Worm (Caenorhabditis elegans): ENCODE results near the gene W06G6.2.

- TF ChIP-seq B0310.2 (tag; optimal IDR thresholded peaks at IDR 0.05): no peak
- TF ChIP-seq ama-1 (optimal IDR thresholded peaks at IDR 0.05): no peak
- no peak for TF ChIP-seq ets-7 (tag; optimal IDR thresholded peaks at IDR 0.05)
- no peak for TF ChIP-seq sea-1 (GFP tag; conservative IDR thresholded peaks at IDR 0.05)
- TF ChIP-seq flt-1 (GFP tag; IDR thresholded peaks at IDR 0.05): no peak
These were observed 29.3 kb upstream of the W06G6.2 start for ce11 chrV:16599835-16600234.

Data from whole organism, early embryonic.